Worm (Caenorhabditis elegans) whole organism, L3 larva: ENCODE results near the gene R02E12.4.

ENCODE experiments used
- R02D3.7 ChIP-seq: fragments of 150-350 bp; optimal IDR thresholded peaks from 2 replicates; lab custom pipeline; 2014; ENCODE audit warnings: missing biosample characterization, missing genetic modification characterization
- ZK546.5 ChIP-seq: sonication (generic microtip); optimal IDR thresholded peaks from 2 replicates; lab custom pipeline; 2017; ENCODE audit warnings: missing biosample characterization, missing genetic modification characterization
- aly-2 ChIP-seq: fragments of 150-350 bp; optimal IDR thresholded peaks from 2 replicates; lab custom pipeline; 2014; ENCODE audit warnings: missing biosample characterization, missing genetic modification characterization
- ceh-16 ChIP-seq: sonication (generic microtip); optimal IDR thresholded peaks from 2 replicates; lab custom pipeline; 2017; ENCODE audit warnings: missing biosample characterization, missing genetic modification characterization
- ceh-28 ChIP-seq: fragments of 150-350 bp; optimal IDR thresholded peaks from 2 replicates; lab custom pipeline; 2014; ENCODE audit warnings: missing biosample characterization, missing genetic modification reagents, missing genetic modification characterization
- ceh-82 ChIP-seq: fragments of 150-350 bp; optimal IDR thresholded peaks from 2 replicates; lab custom pipeline; 2014; ENCODE audit warnings: missing biosample characterization, missing genetic modification characterization
- ceh-9 ChIP-seq: sonication (generic microtip); optimal IDR thresholded peaks from 2 replicates; lab custom pipeline; 2018; ENCODE audit warnings: missing biosample characterization, missing genetic modification characterization
- daf-12 ChIP-seq: fragments of 150-350 bp; optimal IDR thresholded peaks from 2 replicates; lab custom pipeline; 2014; ENCODE audit warnings: missing biosample characterization, missing genetic modification reagents, missing genetic modification characterization
- egl-27 ChIP-seq: sonication (generic microtip); optimal IDR thresholded peaks from 4 replicates; lab custom pipeline; 2017; ENCODE audit warnings: missing biosample characterization, missing genetic modification reagents, missing genetic modification characterization
- egl-5 ChIP-seq: fragments of 150-350 bp; optimal IDR thresholded peaks from 2 replicates; lab custom pipeline; 2017; ENCODE audit warnings: missing biosample characterization, missing genetic modification reagents, missing genetic modification characterization, inconsistent platforms
- elt-1 ChIP-seq: fragments of 150-350 bp; optimal IDR thresholded peaks from 2 replicates; lab custom pipeline; 2014; ENCODE audit warnings: missing biosample characterization, missing genetic modification characterization
- elt-2 ChIP-seq: sonication (generic microtip); optimal IDR thresholded peaks from 2 replicates; lab custom pipeline; 2016; ENCODE audit warnings: missing genetic modification reagents, mild to moderate bottlenecking, missing genetic modification characterization, missing compliant biosample characterization
- eor-1 ChIP-seq, 2 experiments: fragments of 150-350 bp; optimal IDR thresholded peaks; 2 replicates each; lab custom pipeline; 2014 to 2018; ENCODE audit warnings: missing biosample characterization in 2 of 2, missing genetic modification characterization in 2 of 2
- fkh-10 ChIP-seq: sonication (generic microtip); optimal IDR thresholded peaks from 2 replicates; lab custom pipeline; 2017; ENCODE audit warnings: missing biosample characterization, missing genetic modification reagents, missing genetic modification characterization
- fkh-2 ChIP-seq: fragments of 150-350 bp; optimal IDR thresholded peaks from 2 replicates; lab custom pipeline; 2014; ENCODE audit warnings: missing biosample characterization, missing genetic modification reagents, missing genetic modification characterization
- fos-1 ChIP-seq: fragments of 150-350 bp; optimal IDR thresholded peaks from 2 replicates; lab custom pipeline; 2014; ENCODE audit warnings: missing biosample characterization, missing genetic modification characterization
- hmg-11 ChIP-seq: sonication (generic microtip); optimal IDR thresholded peaks from 2 replicates; lab custom pipeline; 2016; ENCODE audit warnings: missing genetic modification characterization, missing compliant biosample characterization
- jun-1 ChIP-seq: fragments of 150-350 bp; optimal IDR thresholded peaks from 2 replicates; lab custom pipeline; 2014; ENCODE audit warnings: missing biosample characterization, missing genetic modification reagents, missing genetic modification characterization
- lin-15B ChIP-seq: fragments of 150-350 bp; optimal IDR thresholded peaks from 2 replicates; lab custom pipeline; 2014; ENCODE audit warnings: missing biosample characterization, missing genetic modification characterization
- lin-39 ChIP-seq: fragments of 150-350 bp; optimal IDR thresholded peaks from 2 replicates; lab custom pipeline; 2018; ENCODE audit warnings: missing biosample characterization, missing genetic modification reagents, missing genetic modification characterization
- lsy-12 ChIP-seq: sonication (generic microtip); optimal IDR thresholded peaks from 2 replicates; lab custom pipeline; 2016; ENCODE audit warnings: mild to moderate bottlenecking, missing genetic modification characterization, missing compliant biosample characterization
- mdl-1 ChIP-seq: fragments of 150-350 bp; optimal IDR thresholded peaks from 2 replicates; lab custom pipeline; 2014; ENCODE audit warnings: missing biosample characterization, missing genetic modification characterization
- nhr-23 ChIP-seq: fragments of 150-350 bp; optimal IDR thresholded peaks from 2 replicates; lab custom pipeline; 2014; ENCODE audit warnings: missing biosample characterization, missing genetic modification reagents, missing genetic modification characterization
- nhr-25 ChIP-seq: sonication (generic microtip); optimal IDR thresholded peaks from 2 replicates; lab custom pipeline; 2017; ENCODE audit warnings: missing biosample characterization, missing genetic modification characterization
- nhr-28 ChIP-seq: fragments of 150-350 bp; optimal IDR thresholded peaks from 2 replicates; lab custom pipeline; 2014; ENCODE audit warnings: missing biosample characterization, missing genetic modification characterization
- nhr-43 ChIP-seq: sonication (generic microtip); optimal IDR thresholded peaks from 2 replicates; lab custom pipeline; 2016; ENCODE audit warnings: mild to moderate bottlenecking, missing genetic modification characterization, missing compliant biosample characterization; ENCODE audit not compliant: poor library complexity, severe bottlenecking
- nhr-67 ChIP-seq: fragments of 150-350 bp; optimal IDR thresholded peaks from 2 replicates; lab custom pipeline; 2014; ENCODE audit warnings: missing biosample characterization, missing genetic modification characterization
- nhr-77 ChIP-seq: fragments of 150-350 bp; optimal IDR thresholded peaks from 2 replicates; lab custom pipeline; 2014; ENCODE audit warnings: missing biosample characterization, missing genetic modification characterization
- pha-4 ChIP-seq: fragments of 150-350 bp; optimal IDR thresholded peaks from 2 replicates; lab custom pipeline; 2014; ENCODE audit warnings: missing biosample characterization, missing genetic modification reagents, missing genetic modification characterization
- pqm-1 ChIP-seq: fragments of 150-350 bp; optimal IDR thresholded peaks from 2 replicates; lab custom pipeline; 2017; ENCODE audit warnings: missing biosample characterization, missing genetic modification characterization, inconsistent platforms
- sea-2 ChIP-seq: fragments of 150-350 bp; sonication (generic microtip); optimal IDR thresholded peaks from 4 replicates; lab custom pipeline; 2014; ENCODE audit warnings: missing biosample characterization, missing genetic modification reagents, missing genetic modification characterization
- skn-1 ChIP-seq: fragments of 150-350 bp; optimal IDR thresholded peaks from 2 replicates; lab custom pipeline; 2014; ENCODE audit warnings: missing biosample characterization, missing genetic modification characterization
- snpc-4 ChIP-seq: fragments of 150-350 bp; optimal IDR thresholded peaks from 2 replicates; lab custom pipeline; 2014; ENCODE audit warnings: missing biosample characterization, missing genetic modification characterization
- tbx-2 ChIP-seq: sonication (generic microtip); optimal IDR thresholded peaks from 2 replicates; lab custom pipeline; 2016; ENCODE audit warnings: mild to moderate bottlenecking, missing genetic modification characterization, missing compliant biosample characterization
- unc-39 ChIP-seq: sonication (generic microtip); optimal IDR thresholded peaks from 4 replicates; lab custom pipeline; 2017; ENCODE audit warnings: missing biosample characterization, missing genetic modification characterization
- ztf-11 ChIP-seq: fragments of 150-350 bp; optimal IDR thresholded peaks from 2 replicates; lab custom pipeline; 2014; ENCODE audit warnings: missing biosample characterization, missing genetic modification characterization
- ztf-4 ChIP-seq: fragments of 150-350 bp; optimal IDR thresholded peaks from 2 replicates; lab custom pipeline; 2014; ENCODE audit warnings: missing biosample characterization, missing genetic modification characterization

R02E12.4 gene

DNA sequence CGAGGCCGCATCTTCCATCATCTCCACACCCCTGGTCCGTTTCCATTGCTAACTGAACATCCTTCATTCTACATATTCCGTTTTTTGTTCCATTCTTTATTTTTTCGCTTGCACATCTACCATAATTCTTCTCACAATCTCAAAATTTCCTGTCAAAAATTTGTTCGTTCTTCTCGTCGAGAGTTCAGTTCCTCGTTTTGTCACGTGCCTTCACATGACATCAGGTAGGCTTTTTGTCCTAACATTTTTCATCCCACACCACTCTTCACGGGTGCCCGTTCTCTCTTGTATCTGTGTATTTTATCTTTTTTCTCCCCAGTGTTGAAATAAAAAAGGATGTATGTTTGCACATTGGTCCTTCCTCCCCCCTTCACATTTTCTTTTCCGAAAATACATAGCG is 14.6 kb upstream of the R02E12.4 start:
- TF ChIP-seq pha-4 (tag; lab: Kevin White, UChicago), result peak; percentile 80
- no peak for TF ChIP-seq snpc-4 (tag; lab: Kevin White, UChicago)
- TF ChIP-seq ztf-11 (tag; lab: Kevin White, UChicago), result no peak

DNA sequence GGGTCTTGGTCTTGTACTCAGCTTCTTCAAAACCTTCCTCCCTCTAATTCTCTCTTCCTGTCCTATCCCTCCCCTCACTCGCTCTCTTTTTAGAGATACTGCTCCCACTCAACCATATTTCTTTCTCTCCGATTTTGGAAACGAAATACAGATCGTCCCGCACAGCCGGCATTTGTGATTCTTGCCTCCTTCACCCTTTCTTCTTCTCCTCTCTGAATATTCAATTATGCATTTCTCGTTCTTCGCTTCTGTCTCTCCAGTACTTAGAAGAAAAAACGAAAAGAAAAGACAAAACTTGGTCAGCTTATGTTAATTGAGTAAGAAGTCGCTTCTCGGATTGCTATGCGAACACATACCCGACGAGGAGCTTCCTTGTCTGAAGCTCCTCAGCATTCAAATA is 14.2 kb upstream of the R02E12.4 start:
- TF ChIP-seq hmg-11 (tag; lab: Kevin White, UChicago) (no peak), ceh-28 (tag; lab: Kevin White, UChicago) (no peak), unc-39 (no peak), elt-1 (tag; lab: Kevin White, UChicago) (no peak), nhr-23 (tag; lab: Kevin White, UChicago) (no peak)

DNA sequence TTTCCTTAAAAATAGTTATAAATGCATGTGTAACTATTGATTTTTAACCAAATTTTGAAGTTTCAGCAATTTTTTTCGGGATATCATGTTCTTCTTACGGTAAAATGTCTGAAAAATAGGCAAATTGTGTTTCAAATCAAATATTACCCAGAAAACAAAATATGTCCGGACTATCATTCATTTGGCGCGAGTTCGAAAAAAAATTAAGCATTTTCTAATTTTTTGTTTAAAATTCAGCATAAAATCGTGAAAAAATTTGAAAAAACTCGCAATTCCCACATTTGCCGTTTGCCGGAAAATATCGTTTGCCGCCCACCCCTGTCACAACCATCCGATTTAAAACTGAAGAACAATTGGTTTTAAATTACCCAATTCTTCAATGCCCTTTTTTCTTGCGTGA is 13.5 kb upstream of the R02E12.4 start:
- TF ChIP-seq egl-27 (no peak), aly-2 (no peak), ceh-16 (no peak)

DNA sequence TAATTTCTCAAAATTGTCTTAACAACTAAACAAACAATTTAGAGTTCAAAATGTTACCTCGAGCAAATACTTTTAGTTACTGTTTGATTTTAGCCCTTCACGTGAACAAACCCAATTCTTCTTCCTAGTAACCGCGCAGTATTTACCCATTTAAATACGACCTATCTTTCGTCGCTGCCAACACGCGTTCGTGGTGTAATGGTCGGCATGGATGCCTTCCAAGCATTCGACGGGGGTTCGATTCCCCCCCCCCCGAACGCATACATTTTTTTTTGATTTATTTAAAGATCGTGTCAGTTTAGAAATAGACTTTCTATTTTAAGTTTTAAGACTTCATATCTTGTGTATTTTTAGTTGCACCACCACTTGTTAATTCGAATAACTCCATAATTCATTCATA is 10.7 kb upstream of the R02E12.4 start:
- TF ChIP-seq hmg-11 (tag; lab: Kevin White, UChicago) (peak; percentile 40), R02D3.7 (tag; lab: Kevin White, UChicago) (no peak), nhr-43 (peak; percentile 22), pha-4 (tag; lab: Kevin White, UChicago) (peak; percentile 41), fkh-10 (GFP tag; lab: Kevin White, UChicago) (no peak)

DNA sequence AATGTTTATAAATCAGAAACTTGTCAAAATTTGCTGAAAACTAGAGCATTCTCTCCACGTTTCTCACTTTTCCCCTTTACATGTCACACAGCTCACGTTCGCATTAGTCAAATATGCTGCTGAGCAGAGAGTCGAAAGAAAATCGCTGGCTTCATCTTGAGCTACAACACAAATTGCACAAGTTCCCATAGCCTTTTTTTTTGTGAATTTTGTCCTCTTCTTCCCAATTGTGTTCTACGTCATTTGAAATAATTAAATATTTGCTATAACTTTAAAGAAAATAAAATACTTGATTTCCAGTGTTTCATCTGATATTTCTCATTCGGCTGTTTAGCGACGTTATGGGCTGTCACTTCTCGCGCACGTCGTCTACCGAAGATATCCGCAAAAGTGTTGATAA is 8.1 kb upstream of the R02E12.4 start, which contains the start of gene R02E12.5:
Gene R02E12.5, plus strand, starts transcription at position 301 of the 400 bp plus-strand sequence.
- TF ChIP-seq pha-4 (tag; lab: Kevin White, UChicago) (no peak), elt-2 (tag; lab: Kevin White, UChicago) (no peak), tbx-2 (tag; lab: Kevin White, UChicago) (no peak), ceh-16 (no peak), ceh-9 (tag; lab: Kevin White, UChicago) (no peak), nhr-25 (no peak), fos-1 (no peak), fkh-10 (GFP tag; lab: Kevin White, UChicago) (no peak), nhr-28 (no peak), nhr-67 (tag; lab: Kevin White, UChicago) (no peak)
- TF ChIP-seq, all 47 proteins: peak for 0

DNA sequence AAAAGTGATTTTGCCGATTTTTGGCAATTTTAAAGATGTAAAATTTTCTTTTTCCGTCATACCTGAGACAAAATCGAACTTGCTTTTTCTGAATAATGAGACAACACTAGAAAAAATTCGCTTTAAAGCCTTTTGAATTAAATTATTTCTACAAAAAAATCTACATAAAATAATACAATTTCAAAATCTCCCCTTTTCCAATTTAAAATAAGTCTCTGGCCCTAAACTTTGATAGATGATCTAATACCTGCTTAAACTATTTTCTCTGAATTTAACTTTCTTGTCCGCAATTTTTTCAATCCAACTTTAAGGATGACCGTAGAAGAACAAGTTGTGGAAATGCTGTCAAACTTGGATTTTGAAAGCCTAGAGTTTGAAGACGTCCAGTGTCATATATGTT is 1.9 kb upstream of the R02E12.4 start, which contains the start of gene R02E12.12:
Gene R02E12.12, plus strand, starts transcription at position 301 of the 400 bp plus-strand sequence.
- TF ChIP-seq fos-1 (no peak), elt-2 (tag; lab: Kevin White, UChicago) (no peak), R02D3.7 (tag; lab: Kevin White, UChicago) (no peak), nhr-77 (tag; lab: Kevin White, UChicago) (no peak), lin-39 (tag; lab: Kevin White, UChicago) (no peak), unc-39 (no peak), fkh-2 (tag; lab: Kevin White, UChicago) (no peak), pha-4 (tag; lab: Kevin White, UChicago) (no peak), fkh-10 (GFP tag; lab: Kevin White, UChicago) (no peak), egl-27 (no peak), ceh-82 (tag; lab: Kevin White, UChicago) (no peak), mdl-1 (tag; lab: Kevin White, UChicago) (no peak), sea-2 (GFP tag; lab: Kevin White, UChicago) (no peak), lsy-12 (tag; lab: Kevin White, UChicago) (no peak), snpc-4 (tag; lab: Kevin White, UChicago) (no peak), jun-1 (no peak)

DNA sequence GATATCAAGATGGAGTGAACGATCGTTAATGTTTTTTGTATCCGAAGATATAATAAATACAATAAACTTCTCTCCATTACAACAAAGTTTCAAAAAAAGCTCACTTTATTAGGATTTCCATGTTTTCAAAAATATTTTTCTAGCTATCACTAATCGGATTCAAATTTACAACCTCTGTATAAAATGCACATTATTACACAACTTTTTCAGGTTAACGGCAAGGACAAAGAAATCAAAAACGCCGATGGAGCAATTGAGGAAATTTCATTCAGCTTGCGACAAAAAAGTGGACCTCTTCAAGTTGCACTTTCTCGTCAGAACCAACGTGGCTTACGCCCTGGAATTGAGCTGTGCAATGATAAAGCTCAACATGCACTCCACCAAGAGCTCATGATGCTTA is 1.9 kb downstream of the R02E12.4 start:
- TF ChIP-seq lin-15B (tag; lab: Kevin White, UChicago) (no peak), skn-1 (no peak), lsy-12 (tag; lab: Kevin White, UChicago) (no peak), nhr-28 (no peak), eor-1 (tag; optimal IDR thresholded peaks at IDR 0.05; lab: Kevin White, UChicago) (no peak), nhr-43 (no peak), mdl-1 (tag; lab: Kevin White, UChicago) (no peak), egl-5 (tag; lab: Kevin White, UChicago) (no peak), fos-1 (no peak), ztf-4 (tag; lab: Kevin White, UChicago) (no peak), nhr-67 (tag; lab: Kevin White, UChicago) (no peak), ZK546.5 (tag; lab: Kevin White, UChicago) (no peak), pqm-1 (tag; lab: Kevin White, UChicago) (no peak), elt-1 (tag; lab: Kevin White, UChicago) (no peak), ceh-82 (tag; lab: Kevin White, UChicago) (no peak), snpc-4 (tag; lab: Kevin White, UChicago) (no peak), lin-39 (tag; lab: Kevin White, UChicago) (no peak), fkh-10 (GFP tag; lab: Kevin White, UChicago) (no peak), jun-1 (no peak), daf-12 (tag; lab: Kevin White, UChicago) (no peak)
